Worm (Caenorhabditis elegans): ENCODE measurements around the gene Y43F8B.19.

Gene Y43F8B.19

DNA sequence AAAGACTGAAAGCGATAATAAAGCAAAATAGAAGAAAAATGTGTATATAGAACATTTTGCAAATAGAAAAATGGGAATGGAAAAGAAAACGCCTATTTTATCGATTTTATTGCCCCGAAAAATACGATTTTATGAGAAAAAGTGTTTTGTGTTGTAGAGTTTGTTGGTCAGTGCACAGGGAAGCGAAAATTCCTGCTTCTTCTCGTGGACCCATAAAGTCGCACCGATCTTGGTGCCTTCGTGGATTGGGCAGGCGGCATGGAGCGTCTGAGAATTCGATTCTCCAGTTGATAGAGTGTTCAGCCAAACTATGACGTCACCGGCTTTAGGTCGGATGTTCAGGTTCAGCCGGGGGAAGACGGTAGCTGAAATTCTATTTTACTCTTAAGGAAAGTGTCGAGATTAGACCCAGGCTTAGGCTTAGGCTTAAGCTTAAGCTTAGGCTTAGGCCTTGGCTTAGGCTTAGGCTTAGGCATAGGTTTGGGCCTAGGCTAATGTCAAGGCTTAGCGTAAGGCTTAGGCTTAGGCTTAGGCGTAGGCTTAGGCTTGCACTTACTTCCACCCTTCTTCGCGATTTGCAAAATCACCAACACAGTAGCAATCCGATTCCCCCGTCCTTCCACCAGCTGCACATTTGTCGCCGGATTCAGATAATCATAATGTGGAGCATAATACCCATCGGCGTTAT, at the start of gene Y43F8B.19:
Gene Y43F8B.19 (minus strand): TSS at position 51 of the 688 bp plus-strand sequence.
- TF ChIP-seq efl-1 (optimal IDR thresholded peaks at IDR 0.05) (no peak), efl-1 (GFP tag; optimal IDR thresholded peaks at IDR 0.05 in 1 of 2) (peak in 1 of 2 experiments; percentile 6), skn-1 (tag; optimal IDR thresholded peaks at IDR 0.05) (no peak)

DNA sequence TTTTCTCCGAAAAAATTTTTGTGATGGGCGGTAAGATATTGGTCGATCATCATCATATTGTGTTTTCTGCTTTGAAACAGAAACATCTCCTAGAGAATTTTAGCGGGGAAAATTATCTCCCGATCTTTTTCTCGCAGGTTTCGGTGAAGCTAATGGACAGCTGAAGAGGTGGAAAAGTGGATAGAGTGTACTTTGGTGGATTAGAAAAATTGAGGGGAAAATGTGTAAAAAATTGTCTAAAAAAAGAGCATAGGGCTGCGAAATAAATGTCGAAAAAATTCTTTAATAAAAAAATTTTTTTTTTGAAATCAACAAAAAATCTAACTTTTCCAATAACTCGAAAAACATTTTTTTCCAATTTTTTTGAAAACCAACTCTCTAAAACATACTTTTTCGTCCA, 43.8 kb upstream of the Y43F8B.19 start, which contains the start of gene oac-1:
Gene oac-1 (minus strand): TSS at position 101 of the 400 bp plus-strand sequence.
- no peak for TF ChIP-seq pag-3 (tag; optimal IDR thresholded peaks at IDR 0.05; ENCODE audit: borderline replicate concordance, insufficient read depth)
- no peak for TF ChIP-seq egl-27 (tag; optimal IDR thresholded peaks at IDR 0.05)
- TF ChIP-seq nhr-28 (tag; optimal IDR thresholded peaks at IDR 0.05), result no peak
- TF ChIP-seq nhr-76 (tag; optimal IDR thresholded peaks at IDR 0.05), result no peak

DNA sequence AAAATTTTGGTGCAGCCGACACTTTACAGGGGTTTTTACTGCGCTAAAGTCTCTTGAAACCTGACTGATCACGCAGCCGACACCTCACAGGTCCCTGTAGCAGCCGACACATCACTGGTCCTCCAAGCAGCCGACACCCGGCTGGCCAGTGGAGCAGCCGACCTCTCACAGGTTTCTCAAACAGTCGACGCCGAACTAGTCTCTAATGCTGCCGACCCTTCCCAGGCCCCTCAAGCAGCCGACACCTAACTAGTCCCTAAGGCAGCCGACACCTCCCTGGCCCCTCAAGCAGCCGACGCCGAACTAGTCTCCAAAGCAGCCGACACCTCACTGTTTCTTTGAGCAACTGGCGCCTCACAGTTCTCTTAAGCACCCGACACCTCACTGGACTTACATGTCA, 43.2 kb upstream of the Y43F8B.19 start:
- TF ChIP-seq nhr-84 (tag; optimal IDR thresholded peaks at IDR 0.05) (no peak), mdl-1 (tag; optimal IDR thresholded peaks at IDR 0.05) (no peak), tlp-1 (tag; optimal IDR thresholded peaks at IDR 0.05) (no peak), lsy-2 (tag; optimal IDR thresholded peaks at IDR 0.05) (no peak), dpl-1 (GFP tag; optimal IDR thresholded peaks at IDR 0.05) (no peak), ztf-11 (tag; optimal IDR thresholded peaks at IDR 0.05) (no peak), egl-27 (tag; optimal IDR thresholded peaks at IDR 0.05) (no peak), ceh-90 (tag; optimal IDR thresholded peaks at IDR 0.05) (no peak), Y116A8C.19 (tag; optimal IDR thresholded peaks at IDR 0.05; ENCODE audit: borderline replicate concordance) (no peak), fkh-4 (tag; optimal IDR thresholded peaks at IDR 0.05; ENCODE audit: borderline replicate concordance) (no peak), lin-35 (GFP tag; optimal IDR thresholded peaks at IDR 0.05) (no peak), nhr-71 (tag; optimal IDR thresholded peaks at IDR 0.05) (no peak), unc-62 (GFP tag; optimal IDR thresholded peaks at IDR 0.05) (no peak), ama-1 (optimal IDR thresholded peaks at IDR 0.05) (no peak)

DNA sequence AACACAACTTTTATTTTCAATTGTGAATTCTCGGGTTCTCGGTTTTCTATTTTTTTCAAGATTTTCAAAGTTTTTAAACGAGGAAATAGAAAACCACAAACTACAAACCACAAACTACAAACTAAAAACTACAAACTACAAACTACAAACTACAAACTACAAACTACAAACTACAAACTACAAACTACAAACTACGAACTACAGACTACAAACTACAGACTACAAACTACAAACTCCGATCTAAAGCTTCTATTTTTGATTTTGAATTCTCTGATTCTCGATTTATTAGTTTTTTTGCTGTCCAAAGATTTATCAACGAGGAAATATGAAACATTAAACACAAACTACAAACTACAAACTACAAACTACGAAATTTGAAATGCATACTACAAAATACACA, 38.2 kb upstream of the Y43F8B.19 start:
- TF ChIP-seq nhr-85 (tag) (peak; percentile 11), C16A3.4 (tag; optimal IDR thresholded peaks at IDR 0.05) (no peak)

DNA sequence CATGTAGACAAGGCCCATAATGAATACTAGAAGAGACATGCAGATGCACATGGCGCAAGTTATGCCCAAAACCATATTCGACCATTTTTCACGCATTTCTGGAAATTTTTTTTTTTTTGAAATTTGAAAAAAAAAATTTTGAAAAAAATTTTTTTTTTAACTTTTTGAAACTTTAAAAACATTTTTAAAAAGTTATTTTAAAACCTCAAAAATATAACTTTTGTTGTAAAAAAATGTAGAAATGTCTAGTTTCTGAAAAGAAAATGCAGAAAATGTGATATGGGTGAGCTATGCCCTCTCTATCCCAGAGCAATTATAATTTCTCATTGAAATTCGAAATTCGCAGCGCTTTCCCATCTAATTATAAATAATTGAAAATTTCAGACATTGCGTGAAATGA, 37.6 kb upstream of the Y43F8B.19 start, which contains the start of gene Y43F8B.20:
Gene Y43F8B.20 (minus strand): TSS at position 101 of the 400 bp plus-strand sequence.
- TF ChIP-seq hlh-4 (tag; optimal IDR thresholded peaks at IDR 0.05) (no peak), fkh-10 (GFP tag; optimal IDR thresholded peaks at IDR 0.05) (no peak), fos-1 (tag; optimal IDR thresholded peaks at IDR 0.05) (no peak), alr-1 (tag; optimal IDR thresholded peaks at IDR 0.05; ENCODE audit: borderline replicate concordance) (no peak), aly-2 (tag; optimal IDR thresholded peaks at IDR 0.05) (no peak), nhr-237 (tag; optimal IDR thresholded peaks at IDR 0.05) (no peak), C34B4.2 (tag; optimal IDR thresholded peaks at IDR 0.05) (no peak), irx-1 (tag; optimal IDR thresholded peaks at IDR 0.05) (no peak), fkh-8 (tag; optimal IDR thresholded peaks at IDR 0.05) (no peak), efl-3 (GFP tag; optimal IDR thresholded peaks at IDR 0.05) (no peak), zip-4 (GFP tag; optimal IDR thresholded peaks at IDR 0.05) (no peak), ama-1 (optimal IDR thresholded peaks at IDR 0.05) (no peak), nhr-28 (tag; optimal IDR thresholded peaks at IDR 0.05) (no peak), tbx-2 (tag; optimal IDR thresholded peaks at IDR 0.05) (no peak), ceh-90 (tag; optimal IDR thresholded peaks at IDR 0.05) (no peak)
